Fruit fly (Drosophila melanogaster) Kc167 (cell line): ENCODE data around the gene CG10996.

Source experiments
- Myc ChIP-seq: fragments of >200 bp; optimal IDR thresholded peaks from 2 replicates; lab custom pipeline; 2017; ENCODE audit warnings: missing external identifiers
- Sin3A ChIP-seq: fragments of >200 bp; optimal IDR thresholded peaks from 2 replicates; lab custom pipeline; 2018; ENCODE audit warnings: missing external identifiers
- h ChIP-seq: fragments of >200 bp; optimal IDR thresholded peaks from 3 replicates; lab custom pipeline; 2018; ENCODE audit warnings: missing external identifiers
- insv ChIP-seq: fragments of >200 bp; optimal IDR thresholded peaks from 3 replicates; lab custom pipeline; 2018; ENCODE audit warnings: missing external identifiers
- psq ChIP-seq: fragments of >200 bp; optimal IDR thresholded peaks from 2 replicates; lab custom pipeline; 2017; ENCODE audit warnings: missing external identifiers
- ttk ChIP-seq: sonication (Bioruptor generic); optimal IDR thresholded peaks from 2 replicates; lab custom pipeline; 2017; ENCODE audit warnings: missing external identifiers

CG10996 gene

DNA sequence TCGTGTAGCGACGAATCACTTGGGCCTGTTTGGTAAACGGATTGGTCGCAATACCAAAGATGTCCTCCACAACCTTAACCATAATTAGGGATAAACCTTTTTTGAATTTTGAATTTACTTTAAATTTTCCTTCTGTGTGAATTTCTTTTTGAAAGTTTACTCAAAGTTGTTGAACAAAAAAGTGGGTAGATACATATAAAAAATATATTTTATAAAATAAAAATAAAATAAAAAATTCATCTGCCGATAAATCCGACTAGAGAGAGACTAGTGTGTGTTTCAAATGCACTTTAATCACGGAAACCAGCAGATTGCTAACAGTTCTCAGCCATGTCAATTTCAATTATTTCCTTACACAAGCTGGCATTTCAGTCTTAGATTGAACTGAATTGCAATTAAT lies at the start of gene CG10996:
CG10996 (minus strand) TSS at position 101 of the 400 bp plus-strand sequence.
- TF ChIP-seq psq (lab: Kevin White, UChicago) = no peak
- TF ChIP-seq Sin3A (lab: Kevin White, UChicago) = no peak
- no peak for TF ChIP-seq h (lab: Kevin White, UChicago)
- TF ChIP-seq insv = no peak
- no peak for TF ChIP-seq Myc (lab: Kevin White, UChicago)
- no peak for TF ChIP-seq ttk (lab: Kevin White, UChicago)

- no peak for TF ChIP-seq h (lab: Kevin White, UChicago)
- TF ChIP-seq psq (lab: Kevin White, UChicago) = no peak
- TF ChIP-seq insv = no peak
- TF ChIP-seq ttk (lab: Kevin White, UChicago) = no peak
- no peak for TF ChIP-seq Sin3A (lab: Kevin White, UChicago)
Measured at dm6 chrX:13845728-13846127, 48.3 kb upstream of the CG10996 start, which contains the start of gene AMPdeam. AMPdeam (minus strand) TSS chrX:13845866.

DNA sequence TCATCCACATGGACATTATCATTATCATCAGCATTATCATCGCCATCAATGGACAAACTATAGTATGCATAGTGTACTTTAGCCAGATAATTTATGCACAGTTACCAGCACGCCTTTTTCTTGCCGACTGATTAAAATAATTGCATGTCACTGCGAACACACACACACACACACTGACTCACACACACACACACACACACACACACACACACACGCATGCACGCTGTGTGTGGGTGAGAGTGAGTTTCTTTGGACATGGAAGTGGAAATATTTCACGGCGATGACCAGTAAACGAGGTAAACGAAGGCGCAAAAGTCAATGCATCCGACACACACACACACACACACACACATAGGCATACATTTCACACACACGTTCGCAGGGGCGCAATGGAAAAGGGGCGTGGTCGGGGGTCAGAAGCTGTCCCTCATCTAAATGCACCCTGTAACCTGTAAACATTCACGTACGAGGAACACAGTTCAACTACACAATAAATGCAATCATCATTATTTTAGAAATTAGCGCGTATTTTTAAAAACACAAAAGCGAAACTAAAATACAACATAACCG lies 47.0 kb upstream of the CG10996 start:
- no peak for TF ChIP-seq ttk (lab: Kevin White, UChicago)
- TF ChIP-seq Myc (lab: Kevin White, UChicago) = no peak

dm6 chrX:13843487-13843886 lies 46.0 kb upstream of the CG10996 start:
- TF ChIP-seq insv (no peak), psq (lab: Kevin White, UChicago) (no peak), h (lab: Kevin White, UChicago) (no peak), ttk (lab: Kevin White, UChicago) (no peak), Myc (lab: Kevin White, UChicago) (no peak), Sin3A (lab: Kevin White, UChicago) (no peak)

DNA sequence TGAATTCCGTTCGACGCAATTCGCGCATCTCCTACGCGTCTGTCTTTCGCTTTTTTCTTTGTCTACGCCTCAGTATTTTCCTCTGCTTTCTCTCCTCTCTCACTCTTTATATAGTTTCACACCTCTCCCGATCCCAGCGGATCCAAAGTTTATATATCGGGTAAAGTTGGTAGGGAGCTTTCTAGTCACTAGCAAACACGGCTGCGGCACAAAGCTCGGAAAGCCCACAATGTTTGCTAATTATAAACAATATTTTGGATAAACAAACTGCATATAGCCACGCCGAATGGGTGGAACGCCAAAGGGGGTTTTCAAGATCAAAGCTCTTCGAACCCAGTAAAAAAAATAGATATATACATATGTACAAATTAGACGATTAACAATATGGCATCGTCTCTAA lies 42.6 kb upstream of the CG10996 start:
- TF ChIP-seq Myc (lab: Kevin White, UChicago) = no peak
- no peak for TF ChIP-seq insv
- no peak for TF ChIP-seq psq (lab: Kevin White, UChicago)
- no peak for TF ChIP-seq ttk (lab: Kevin White, UChicago)
- no peak for TF ChIP-seq h (lab: Kevin White, UChicago)
- TF ChIP-seq Sin3A (lab: Kevin White, UChicago) = no peak

DNA sequence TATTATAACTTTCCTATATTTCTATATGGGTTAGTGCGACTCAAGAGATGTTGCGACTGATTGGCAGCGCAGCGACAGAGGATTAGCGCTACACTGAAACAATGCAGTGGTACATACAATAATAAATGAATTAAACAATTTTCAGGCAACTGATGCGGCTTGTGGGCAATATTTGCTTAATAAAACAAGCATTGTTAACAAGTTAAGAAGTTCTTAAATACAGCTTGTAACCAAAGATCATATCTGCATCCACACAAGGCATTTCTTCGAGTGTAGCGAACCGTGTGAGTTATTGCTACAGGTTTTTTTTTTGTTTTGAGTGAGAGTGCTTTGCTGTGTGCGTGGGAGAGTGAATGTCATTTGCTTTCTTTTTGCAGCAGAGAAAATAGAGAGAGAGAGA lies 41.5 kb upstream of the CG10996 start:
- TF ChIP-seq psq (lab: Kevin White, UChicago) (no peak), Sin3A (lab: Kevin White, UChicago) (no peak), Myc (lab: Kevin White, UChicago) (no peak), ttk (lab: Kevin White, UChicago) (no peak), insv (no peak), h (lab: Kevin White, UChicago) (no peak)

DNA sequence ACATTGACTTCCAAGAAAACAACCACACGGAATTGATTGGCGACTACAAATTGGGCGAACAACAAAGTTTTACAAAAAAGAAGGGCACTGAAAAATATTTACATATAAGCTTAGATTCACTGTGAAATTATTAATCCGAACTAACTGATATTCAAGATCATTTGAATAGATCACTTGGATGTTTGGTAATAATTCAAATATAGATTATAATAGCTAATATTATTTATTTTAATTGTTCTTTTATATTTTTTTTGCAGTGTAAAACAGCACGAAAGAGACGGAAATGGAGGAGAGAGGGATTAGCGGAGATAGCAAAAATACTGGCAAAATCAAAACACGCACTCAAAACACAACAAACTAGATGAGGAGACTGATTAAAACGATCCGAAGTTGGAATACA lies 40.8 kb upstream of the CG10996 start:
- TF ChIP-seq ttk (lab: Kevin White, UChicago) (no peak), Sin3A (lab: Kevin White, UChicago) (no peak), h (lab: Kevin White, UChicago) (no peak), Myc (lab: Kevin White, UChicago) (no peak), psq (lab: Kevin White, UChicago) (no peak), insv (no peak)

DNA sequence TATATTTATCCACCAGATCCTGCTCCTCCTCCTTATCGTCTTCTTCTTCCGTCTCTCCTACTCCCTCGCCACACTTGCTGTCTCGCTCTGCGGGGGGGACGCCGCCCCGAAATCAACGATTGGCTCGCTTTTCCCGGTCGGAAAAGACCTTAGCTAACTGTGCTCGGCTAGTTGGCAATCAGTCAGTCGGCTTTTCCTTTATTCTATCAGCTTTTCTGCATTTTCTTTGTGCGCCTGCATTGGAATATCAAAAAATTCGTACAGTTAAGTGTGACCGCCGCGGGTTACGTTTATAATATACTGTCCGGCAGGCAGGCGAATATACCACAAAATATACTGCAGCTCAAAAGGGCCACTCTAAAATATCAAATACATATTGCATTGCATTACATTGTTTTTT lies 32.6 kb upstream of the CG10996 start, which contains the start of gene jub:
jub (minus strand) TSS at position 289 of the 400 bp plus-strand sequence.
- TF ChIP-seq h (lab: Kevin White, UChicago) (no peak), Sin3A (lab: Kevin White, UChicago) (no peak), ttk (lab: Kevin White, UChicago) (no peak), insv (no peak), Myc (lab: Kevin White, UChicago) (no peak), psq (lab: Kevin White, UChicago) (no peak)

DNA sequence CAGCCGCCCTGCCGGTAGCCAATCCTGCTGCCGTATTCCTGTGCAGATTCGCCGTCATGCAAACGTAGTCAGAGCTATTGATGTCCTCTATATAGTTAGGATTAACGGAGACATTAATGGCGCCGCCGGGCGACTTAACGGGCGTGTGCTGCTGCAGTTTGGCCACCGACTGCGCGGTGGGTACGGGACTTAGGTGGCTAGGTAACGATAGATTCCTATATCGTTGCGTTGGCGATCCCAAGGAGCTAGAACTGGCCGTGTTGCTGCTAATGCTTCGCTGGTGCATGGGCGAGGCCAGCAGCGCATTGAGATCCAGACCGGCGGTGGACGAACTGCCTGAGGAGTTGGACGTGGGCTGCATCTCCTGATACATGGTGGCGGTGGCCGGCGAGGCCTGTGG lies 31.4 kb upstream of the CG10996 start:
- TF ChIP-seq Sin3A (lab: Kevin White, UChicago) (no peak), Myc (lab: Kevin White, UChicago) (no peak), psq (lab: Kevin White, UChicago) (no peak), h (lab: Kevin White, UChicago) (no peak), insv (no peak), ttk (lab: Kevin White, UChicago) (peak; percentile 91)

DNA sequence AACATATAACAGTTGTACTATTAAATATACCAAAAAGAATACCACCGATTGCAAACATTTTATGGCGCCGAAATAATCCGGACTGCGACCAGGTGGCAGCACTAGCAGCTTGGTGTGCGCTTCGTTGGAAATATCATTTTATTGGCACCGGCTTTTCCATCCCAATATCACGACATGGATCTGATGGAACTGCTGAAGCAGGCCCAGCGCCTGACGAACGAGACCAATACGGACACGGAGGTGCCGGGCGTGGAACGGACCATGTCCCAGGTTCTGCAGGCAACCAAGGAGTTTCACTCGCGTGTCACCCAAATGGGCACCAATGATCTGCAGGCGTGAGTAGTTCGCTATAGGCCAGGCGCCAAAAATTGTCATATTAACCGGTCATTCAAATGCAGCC lies 25.3 kb upstream of the CG10996 start, which contains the start of gene Nup93-1:
Nup93-1 (plus strand) TSS at position 74 of the 400 bp plus-strand sequence.
- TF ChIP-seq ttk (lab: Kevin White, UChicago) = no peak
- no peak for TF ChIP-seq h (lab: Kevin White, UChicago)
- TF ChIP-seq Myc (lab: Kevin White, UChicago) = no peak
- no peak for TF ChIP-seq psq (lab: Kevin White, UChicago)
- no peak for TF ChIP-seq insv
- no peak for TF ChIP-seq Sin3A (lab: Kevin White, UChicago)

dm6 chrX:13821775-13822493 lies 24.5 kb upstream of the CG10996 start, which contains the start of gene Clic:
Clic (minus strand) TSS chrX:13822307.
- TF ChIP-seq Sin3A (lab: Kevin White, UChicago) (no peak), psq (lab: Kevin White, UChicago) (no peak), Myc (lab: Kevin White, UChicago) (no peak), h (lab: Kevin White, UChicago) (no peak), insv (no peak), ttk (lab: Kevin White, UChicago) (no peak)
